Fruit fly (Drosophila melanogaster): ENCODE results near the gene CG31381.

DNA sequence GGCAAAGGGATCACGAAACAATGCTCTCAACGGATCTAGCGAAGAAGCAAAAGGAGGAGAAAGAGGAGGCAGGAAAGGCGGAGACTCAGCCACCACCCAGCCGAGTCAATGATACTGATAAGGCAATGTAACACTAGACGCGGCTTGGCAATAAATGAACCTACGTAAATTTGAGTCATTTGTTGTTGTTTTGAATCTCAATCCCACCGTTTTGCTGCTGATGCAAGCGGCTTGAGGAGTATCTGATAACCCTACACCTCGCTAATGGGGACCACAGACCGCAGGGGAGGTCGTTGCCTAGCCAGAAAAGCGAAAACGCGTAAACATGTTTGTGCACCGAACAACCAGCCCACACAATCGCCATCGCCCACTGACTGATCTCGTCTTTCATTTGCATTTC is 1.8 kb downstream of the CG31381 start:
- no peak for TF ChIP-seq CG8478 (optimal IDR thresholded peaks at IDR 0.05)
- no peak for TF ChIP-seq CTCF (optimal IDR thresholded peaks at IDR 0.05)

All from S2 (cell line).